Fruit fly (Drosophila melanogaster) S2 (cell line): ENCODE results near the gene Bet3.

Experiments
- CG8478 ChIP-seq: fragments of >200 bp; optimal IDR thresholded peaks from 2 replicates; lab custom pipeline; 2018
- CTCF ChIP-seq, 2 experiments: fragments of >200 bp; optimal IDR thresholded peaks; 2 replicates each; lab custom pipeline; 2018

- peak; percentile 42 to 64 for TF ChIP-seq CTCF (optimal IDR thresholded peaks at IDR 0.05; lab: Kevin White, UChicago)
- no peak for TF ChIP-seq CG8478 (lab: Kevin White, UChicago)
Observed at dm6 chr3L:9429665-9430607, 12.1 kb downstream of the Bet3 start, which contains the start of the genes RpS17 and MTF-1.
